Worm (Caenorhabditis elegans): ENCODE measurements around the gene ife-4.

ife-4 gene

DNA sequence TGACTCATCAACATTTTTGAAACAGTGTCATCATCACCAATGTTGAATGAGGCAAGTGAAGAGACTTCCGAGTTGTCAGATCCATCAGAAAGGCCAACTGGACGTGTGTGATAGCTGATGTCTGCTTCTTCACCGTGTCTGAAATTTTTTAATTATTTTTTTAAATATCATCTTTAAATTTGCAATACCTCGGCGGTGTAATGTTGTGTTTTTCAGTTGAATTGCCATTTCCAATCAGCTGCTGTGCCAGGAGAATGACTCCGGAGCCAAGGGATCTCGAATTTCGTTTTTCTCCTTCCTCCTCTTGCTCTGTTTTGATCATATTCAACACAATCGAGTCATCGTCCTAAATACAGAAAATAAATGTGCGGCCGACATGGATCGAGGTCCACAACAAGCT lies 19.0 kb upstream of the ife-4 start (continued):
- TF ChIP-seq athp-1 (tag; optimal IDR thresholded peaks at IDR 0.05), result no peak

ce11 chrX:1086406-1086897 lies 17.6 kb upstream of the ife-4 start:
- TF ChIP-seq gei-17 (GFP tag; optimal IDR thresholded peaks at IDR 0.05), result no peak
- TF ChIP-seq tbp1 (GFP tag; optimal IDR thresholded peaks at IDR 0.05), result no peak
- TF ChIP-seq cebp-1 (GFP tag; IDR thresholded peaks at IDR 0.05), result no peak
- peak; percentile 89 for TF ChIP-seq cebp-1 (tag; optimal IDR thresholded peaks at IDR 0.05)
- TF ChIP-seq B0019.2 (GFP tag; conservative IDR thresholded peaks at IDR 0.05), result no peak
- no peak for TF ChIP-seq nfya-1 (tag; optimal IDR thresholded peaks at IDR 0.05; ENCODE audit: borderline replicate concordance, insufficient read depth)

ce11 chrX:1088048-1088447 lies 16.0 kb upstream of the ife-4 start, which contains the start of gene rei-2:
rei-2 (minus strand) TSS chrX:1088148.
- TF ChIP-seq lin-40 (tag; optimal IDR thresholded peaks at IDR 0.05) (no peak), C17E4.6 (GFP tag; IDR thresholded peaks at IDR 0.05) (no peak), zim-3 (tag; optimal IDR thresholded peaks at IDR 0.05) (no peak), Y95B8A.8 (GFP tag; IDR thresholded peaks at IDR 0.05) (no peak), pha-4 (tag; optimal IDR thresholded peaks at IDR 0.05) (no peak), unc-62 (GFP tag; optimal IDR thresholded peaks at IDR 0.05) (no peak), ztf-6 (GFP tag; IDR thresholded peaks at IDR 0.05) (no peak), F10E7.11 (tag; optimal IDR thresholded peaks at IDR 0.05) (no peak), ceh-91 (GFP tag; IDR thresholded peaks at IDR 0.05) (no peak), nfyb-1 (GFP tag; IDR thresholded peaks at IDR 0.05) (no peak), gei-17 (GFP tag; optimal IDR thresholded peaks at IDR 0.05) (no peak), F39B2.1 (GFP tag; IDR thresholded peaks at IDR 0.05) (no peak), dox-1 (GFP tag; IDR thresholded peaks at IDR 0.05) (no peak), ztf-26 (tag; optimal IDR thresholded peaks at IDR 0.05) (no peak), hsf-1 (GFP tag; IDR thresholded peaks at IDR 0.05) (no peak)

ce11 chrX:1089133-1089532 lies 14.9 kb upstream of the ife-4 start:
- TF ChIP-seq F57A8.1 (GFP tag; optimal IDR thresholded peaks at IDR 0.05) (no peak), lsy-27 (tag; optimal IDR thresholded peaks at IDR 0.05; ENCODE audit: borderline replicate concordance, insufficient read depth) (no peak), lin-26 (GFP tag; IDR thresholded peaks at IDR 0.05) (peak; percentile 57; the same call in 1 of the 2 replicates), C06A6.2 (GFP tag; conservative IDR thresholded peaks at IDR 0.05) (no peak), ceh-58 (GFP tag; IDR thresholded peaks at IDR 0.05) (no peak), fkh-3 (tag; optimal IDR thresholded peaks at IDR 0.05) (no peak), F39B2.1 (GFP tag; IDR thresholded peaks at IDR 0.05) (no peak), T07F8.4 (tag; optimal IDR thresholded peaks at IDR 0.05) (no peak), rcor-1 (GFP tag; IDR thresholded peaks at IDR 0.05) (no peak), cebp-1 (GFP tag; IDR thresholded peaks at IDR 0.05) (no peak), cebp-1 (tag; optimal IDR thresholded peaks at IDR 0.05) (no peak), madf-10 (tag; optimal IDR thresholded peaks at IDR 0.05) (no peak), F37B4.10 (GFP tag; IDR thresholded peaks at IDR 0.05) (no peak), ztf-25 (GFP tag; IDR thresholded peaks at IDR 0.05) (0 out of 2 replicates have a peak, but pooled peaks have one; percentile 26), repo-1 (tag; optimal IDR thresholded peaks at IDR 0.05) (no peak), T26A5.8 (tag; optimal IDR thresholded peaks at IDR 0.05) (no peak), ceh-40 (GFP tag; IDR thresholded peaks at IDR 0.05) (no peak), rpc-1 (optimal IDR thresholded peaks at IDR 0.05) (peak; percentile 30), rpc-1 (tag; optimal IDR thresholded peaks at IDR 0.05) (peak; percentile 65), B0019.2 (GFP tag; conservative IDR thresholded peaks at IDR 0.05) (peak; percentile 20; the same call in 1 of the 2 replicates), dox-1 (GFP tag; IDR thresholded peaks at IDR 0.05) (no peak), attf-6 (GFP tag; IDR thresholded peaks at IDR 0.05) (no peak), nfya-1 (tag; optimal IDR thresholded peaks at IDR 0.05; ENCODE audit: borderline replicate concordance, insufficient read depth) (no peak), tbx-9 (tag; optimal IDR thresholded peaks at IDR 0.05; ENCODE audit: borderline replicate concordance) (no peak), nhr-27 (tag; optimal IDR thresholded peaks at IDR 0.05) (no peak), ztf-18 (tag; optimal IDR thresholded peaks at IDR 0.05) (no peak), F22D6.2 (tag; optimal IDR thresholded peaks at IDR 0.05) (no peak), K12H6.12 (tag; optimal IDR thresholded peaks at IDR 0.05) (no peak), C17E4.6 (GFP tag; IDR thresholded peaks at IDR 0.05) (no peak), him-1 (tag; optimal IDR thresholded peaks at IDR 0.05) (no peak), let-526 (GFP tag; IDR thresholded peaks at IDR 0.05) (no peak)
